Fruit fly (Drosophila melanogaster): ENCODE data around the gene ihog.

dm6 chr2L:6942714-6943113 lies 5.9 kb downstream of the ihog start, which contains the start of gene CG18304:
- no peak for TF ChIP-seq Lpt (GFP tag; optimal IDR thresholded peaks at IDR 0.05)
- no peak for TF ChIP-seq fd85E (GFP tag; optimal IDR thresholded peaks at IDR 0.05)
- TF ChIP-seq CG7368 (GFP tag; optimal IDR thresholded peaks at IDR 0.05) = no peak
- TF ChIP-seq Eip75B (GFP tag; optimal IDR thresholded peaks at IDR 0.05) = no peak
- no peak for TF ChIP-seq fkh (GFP tag; optimal IDR thresholded peaks at IDR 0.05)
- TF ChIP-seq CG9139 (GFP tag; optimal IDR thresholded peaks at IDR 0.05) = no peak
- TF ChIP-seq CG11902 (GFP tag; optimal IDR thresholded peaks at IDR 0.05) = no peak
- no peak for TF ChIP-seq Gug (GFP tag; IDR thresholded peaks at IDR 0.05)
- no peak for TF ChIP-seq CG8319 (GFP tag; optimal IDR thresholded peaks at IDR 0.05)
- no peak for TF ChIP-seq CG6854 (GFP tag; optimal IDR thresholded peaks at IDR 0.05)

Data from whole organism, prepupa.